Fruit fly (Drosophila melanogaster) whole organism, embryonic: ENCODE data around the gene CG15894.
A peak's percentile ranks its signal among the peaks of the same experiment; 100 is the strongest.

ENCODE experiments used
- Ada2b ChIP-seq: fragments of 200-800 bp; sonication (Bioruptor generic); IDR thresholded peaks from 2 replicates; pipeline ENCODE4 v1.3.6; 2022; ENCODE audit warnings: missing biosample characterization, missing genetic modification characterization
- Asciz ChIP-seq: fragments of 200-800 bp; sonication (Bioruptor generic); optimal IDR thresholded peaks from 2 replicates; lab custom pipeline; 2017; ENCODE audit warnings: missing biosample characterization, mild to moderate bottlenecking, missing genetic modification characterization, missing genetic modification reagents
- Blimp-1 ChIP-seq: fragments of 200-800 bp; sonication (Bioruptor generic); optimal IDR thresholded peaks from 3 replicates; lab custom pipeline; 2018; ENCODE audit warnings: missing biosample characterization, missing genetic modification characterization, mild to moderate bottlenecking, moderate library complexity, missing genetic modification reagents
- CG10209 ChIP-seq: fragments of 200-800 bp; sonication (Bioruptor generic); optimal IDR thresholded peaks from 3 replicates; lab custom pipeline; 2017; ENCODE audit warnings: missing biosample characterization, mild to moderate bottlenecking, missing genetic modification characterization, missing genetic modification reagents
- CG10274 ChIP-seq: fragments of 200-800 bp; sonication (Bioruptor generic); optimal IDR thresholded peaks from 3 replicates; lab custom pipeline; 2017; ENCODE audit warnings: missing biosample characterization, mild to moderate bottlenecking, missing genetic modification characterization
- CG11695 ChIP-seq: fragments of 200-800 bp; sonication (Bioruptor generic); IDR thresholded peaks from 3 replicates; pipeline ENCODE4 v1.3.6; 2022; ENCODE audit warnings: missing biosample characterization, missing genetic modification characterization
- CG14014 ChIP-seq: fragments of 200-800 bp; sonication (Bioruptor generic); IDR thresholded peaks from 2 replicates; pipeline ENCODE4 v1.3.6; 2022; ENCODE audit warnings: missing biosample characterization, missing genetic modification characterization
- CG15479 ChIP-seq: fragments of 200-800 bp; sonication (Bioruptor generic); optimal IDR thresholded peaks from 3 replicates; lab custom pipeline; 2019; ENCODE audit warnings: missing biosample characterization, mild to moderate bottlenecking, missing genetic modification characterization, moderate library complexity
- CG15696 ChIP-seq: fragments of 200-800 bp; sonication (Bioruptor generic); optimal IDR thresholded peaks from 2 replicates; lab custom pipeline; 2019; ENCODE audit warnings: missing biosample characterization, mild to moderate bottlenecking, missing genetic modification characterization, moderate library complexity
- CG18262 ChIP-seq: fragments of 200-800 bp; optimal IDR thresholded peaks from 3 replicates; lab custom pipeline; 2019; ENCODE audit warnings: missing biosample characterization, mild to moderate bottlenecking, missing genetic modification characterization, moderate library complexity
- CG18599 ChIP-seq: fragments of 200-800 bp; sonication (Bioruptor generic); optimal IDR thresholded peaks from 3 replicates; lab custom pipeline; 2017; ENCODE audit warnings: missing biosample characterization, missing genetic modification characterization, mild to moderate bottlenecking, moderate library complexity, missing genetic modification reagents
- CG2199 ChIP-seq: fragments of 200-800 bp; sonication (Bioruptor generic); IDR thresholded peaks from 3 replicates; pipeline ENCODE4 v1.3.6; 2022; ENCODE audit warnings: missing biosample characterization, missing genetic modification characterization
- CG2712 ChIP-seq: fragments of 200-800 bp; optimal IDR thresholded peaks from 3 replicates; lab custom pipeline; 2019; ENCODE audit warnings: missing biosample characterization, mild to moderate bottlenecking, missing genetic modification characterization, moderate library complexity
- CG3847 ChIP-seq: fragments of 200-800 bp; sonication (Bioruptor generic); IDR thresholded peaks from 2 replicates; pipeline ENCODE4 v1.3.6; 2022; ENCODE audit warnings: missing biosample characterization, missing genetic modification characterization
- CG7786 ChIP-seq: fragments of 200-800 bp; sonication (Bioruptor generic); optimal IDR thresholded peaks from 2 replicates; lab custom pipeline; 2016; ENCODE audit warnings: missing biosample characterization, missing genetic modification characterization
- CG7963 ChIP-seq: fragments of 200-800 bp; sonication (Bioruptor generic); IDR thresholded peaks from 3 replicates; pipeline ENCODE4 v1.3.6; 2022; ENCODE audit warnings: missing biosample characterization, missing genetic modification characterization; ENCODE audit not compliant: partially characterized antibody
- CG7987 ChIP-seq: fragments of 200-800 bp; sonication (Bioruptor generic); optimal IDR thresholded peaks from 2 replicates; lab custom pipeline; 2018; ENCODE audit warnings: missing biosample characterization, mild to moderate bottlenecking, missing genetic modification characterization, moderate library complexity
- CG8359 ChIP-seq: fragments of 200-800 bp; sonication (Bioruptor generic); optimal IDR thresholded peaks from 2 replicates; lab custom pipeline; 2017; ENCODE audit warnings: missing biosample characterization, mild to moderate bottlenecking, missing genetic modification characterization, borderline replicate concordance
- CG8765 ChIP-seq: fragments of 200-800 bp; sonication (Bioruptor generic); IDR thresholded peaks from 2 replicates; pipeline ENCODE4 v1.3.6; 2022; ENCODE audit warnings: missing biosample characterization, missing genetic modification characterization
- CG9932 ChIP-seq: fragments of 200-800 bp; sonication (Bioruptor generic); IDR thresholded peaks from 2 replicates; pipeline ENCODE4 v1.3.6; 2022; ENCODE audit warnings: missing biosample characterization, missing genetic modification characterization
- CHES-1-like ChIP-seq: fragments of 200-800 bp; sonication (Bioruptor generic); optimal IDR thresholded peaks from 2 replicates; lab custom pipeline; 2016; ENCODE audit warnings: missing biosample characterization, missing genetic modification characterization
- Chrac-16 ChIP-seq: fragments of 200-800 bp; sonication (Bioruptor generic); optimal IDR thresholded peaks from 3 replicates; lab custom pipeline; 2016; ENCODE audit warnings: missing biosample characterization, missing genetic modification characterization
- D ChIP-seq, 2 experiments: fragments of 200-800 bp in 1 of 2; fragments of >200 bp in 1 of 2; sonication (Bioruptor generic) in 1 of 2; optimal IDR thresholded peaks; 2 replicates in 1 of 2; 3 replicates in 1 of 2; lab custom pipeline; 2017; ENCODE audit warnings: mild to moderate bottlenecking in 1 of 2, missing biosample characterization in 1 of 2, missing genetic modification characterization in 1 of 2, missing genetic modification reagents in 1 of 2
- Dek ChIP-seq: fragments of 200-800 bp; sonication (Bioruptor generic); optimal IDR thresholded peaks from 3 replicates; lab custom pipeline; 2019; ENCODE audit warnings: missing biosample characterization, mild to moderate bottlenecking, missing genetic modification characterization, moderate library complexity
- E2f2 ChIP-seq: fragments of 200-800 bp; sonication (Bioruptor generic); IDR thresholded peaks from 2 replicates; pipeline ENCODE4 v1.3.6; 2022; ENCODE audit warnings: missing biosample characterization, missing genetic modification characterization
- ERR ChIP-seq: fragments of 200-800 bp; sonication (Bioruptor generic); optimal IDR thresholded peaks from 2 replicates; lab custom pipeline; 2016; ENCODE audit warnings: missing biosample characterization, missing genetic modification characterization
- Hr78 ChIP-seq, 2 experiments: fragments of 200-800 bp in 1 of 2; fragments of >200 bp in 1 of 2; sonication (Bioruptor generic) in 1 of 2; optimal IDR thresholded peaks; 2 replicates each; lab custom pipeline; 2017 to 2019; ENCODE audit warnings: missing biosample characterization in 2 of 2, missing genetic modification characterization in 2 of 2, mild to moderate bottlenecking in 1 of 2, moderate library complexity in 1 of 2
- MBD-R2 ChIP-seq: fragments of 200-800 bp; sonication (Bioruptor generic); IDR thresholded peaks from 2 replicates; pipeline ENCODE4 v1.3.6; 2022; ENCODE audit warnings: missing biosample characterization, missing genetic modification characterization
- Myb ChIP-seq: fragments of 200-800 bp; sonication (Bioruptor generic); optimal IDR thresholded peaks from 2 replicates; lab custom pipeline; 2016; ENCODE audit warnings: missing biosample characterization, missing genetic modification characterization
- NC2α ChIP-seq: fragments of 200-800 bp; sonication (Bioruptor generic); optimal IDR thresholded peaks from 2 replicates; lab custom pipeline; 2016; ENCODE audit warnings: missing biosample characterization, missing genetic modification characterization
- NfI ChIP-seq: fragments of 200-800 bp; sonication (Bioruptor generic); optimal IDR thresholded peaks from 3 replicates; lab custom pipeline; 2018; ENCODE audit warnings: missing biosample characterization, mild to moderate bottlenecking, missing genetic modification characterization, moderate library complexity
- Sry-β ChIP-seq: fragments of 200-800 bp; sonication (Bioruptor generic); optimal IDR thresholded peaks from 2 replicates; lab custom pipeline; 2018; ENCODE audit warnings: missing biosample characterization, mild to moderate bottlenecking, missing genetic modification characterization, moderate library complexity
- Taf1 ChIP-seq: fragments of 200-800 bp; sonication (Bioruptor generic); IDR thresholded peaks from 2 replicates; pipeline ENCODE4 v1.3.6; 2022; ENCODE audit warnings: missing biosample characterization, missing genetic modification characterization
- Vsx1 ChIP-seq: fragments of 200-800 bp; sonication (Bioruptor generic); optimal IDR thresholded peaks from 2 replicates; lab custom pipeline; 2017; ENCODE audit warnings: missing biosample characterization, mild to moderate bottlenecking, missing genetic modification characterization, missing genetic modification reagents
- bab2 ChIP-seq: fragments of 200-800 bp; sonication (Bioruptor generic); optimal IDR thresholded peaks from 2 replicates; lab custom pipeline; 2016; ENCODE audit warnings: missing biosample characterization, missing genetic modification characterization
- bbx ChIP-seq: fragments of 200-800 bp; sonication (Bioruptor generic); IDR thresholded peaks from 2 replicates; pipeline ENCODE4 v1.3.6; 2022; ENCODE audit warnings: missing biosample characterization, missing genetic modification characterization; ENCODE audit not compliant: partially characterized antibody
- bigmax ChIP-seq: fragments of 200-800 bp; sonication (Bioruptor generic); optimal IDR thresholded peaks from 2 replicates; lab custom pipeline; 2018; ENCODE audit warnings: missing biosample characterization, mild to moderate bottlenecking, missing genetic modification characterization
- caup ChIP-seq: fragments of 200-800 bp; sonication (Bioruptor generic); optimal IDR thresholded peaks from 3 replicates; lab custom pipeline; 2017; ENCODE audit warnings: missing biosample characterization, mild to moderate bottlenecking, missing genetic modification characterization, moderate library complexity; ENCODE audit not compliant: severe bottlenecking
- crc ChIP-seq: fragments of 200-800 bp; sonication (Bioruptor generic); optimal IDR thresholded peaks from 2 replicates; lab custom pipeline; 2016; ENCODE audit warnings: missing biosample characterization, missing genetic modification characterization
- da ChIP-seq: fragments of 200-800 bp; sonication (Bioruptor generic); optimal IDR thresholded peaks from 2 replicates; lab custom pipeline; 2016; ENCODE audit warnings: missing biosample characterization, missing genetic modification characterization
- dati ChIP-seq: fragments of 200-800 bp; sonication (Bioruptor generic); IDR thresholded peaks from 2 replicates; pipeline ENCODE4 v1.3.6; 2022; ENCODE audit warnings: missing biosample characterization, missing genetic modification characterization
- fd96Cb ChIP-seq: fragments of 200-800 bp; sonication (Bioruptor generic); optimal IDR thresholded peaks from 2 replicates; lab custom pipeline; 2018; ENCODE audit warnings: missing biosample characterization, mild to moderate bottlenecking, missing genetic modification characterization, moderate library complexity
- kah ChIP-seq: fragments of 200-800 bp; sonication (Bioruptor generic); optimal IDR thresholded peaks from 2 replicates; lab custom pipeline; 2018; ENCODE audit warnings: missing biosample characterization, mild to moderate bottlenecking, missing genetic modification characterization
- pfk ChIP-seq: fragments of 200-800 bp; sonication (Bioruptor generic); optimal IDR thresholded peaks from 2 replicates; lab custom pipeline; 2018; ENCODE audit warnings: missing biosample characterization, mild to moderate bottlenecking, missing genetic modification characterization, moderate library complexity
- phol ChIP-seq: fragments of 200-800 bp; sonication (Bioruptor generic); optimal IDR thresholded peaks from 3 replicates; lab custom pipeline; 2018; ENCODE audit warnings: missing biosample characterization, mild to moderate bottlenecking, missing genetic modification characterization, moderate library complexity
- pum ChIP-seq: fragments of 200-800 bp; sonication (Bioruptor generic); optimal IDR thresholded peaks from 2 replicates; lab custom pipeline; 2016; ENCODE audit warnings: missing biosample characterization, missing genetic modification characterization
- schlank ChIP-seq: fragments of 200-800 bp; sonication (Bioruptor generic); optimal IDR thresholded peaks from 2 replicates; lab custom pipeline; 2018; ENCODE audit warnings: missing biosample characterization, mild to moderate bottlenecking, missing genetic modification characterization
- sna ChIP-seq: fragments of 200-800 bp; sonication (Bioruptor generic); IDR thresholded peaks from 2 replicates; pipeline ENCODE4 v1.3.6; 2022; ENCODE audit warnings: missing biosample characterization, missing genetic modification characterization; ENCODE audit not compliant: partially characterized antibody
- sqz ChIP-seq: fragments of 200-800 bp; sonication (Bioruptor generic); optimal IDR thresholded peaks from 3 replicates; lab custom pipeline; 2018; ENCODE audit warnings: missing biosample characterization, mild to moderate bottlenecking, missing genetic modification characterization
- wor ChIP-seq: fragments of 200-800 bp; sonication (Bioruptor generic); IDR thresholded peaks from 2 replicates; pipeline ENCODE4 v1.3.6; 2022; ENCODE audit warnings: missing biosample characterization, missing genetic modification characterization

CG15894 gene

DNA sequence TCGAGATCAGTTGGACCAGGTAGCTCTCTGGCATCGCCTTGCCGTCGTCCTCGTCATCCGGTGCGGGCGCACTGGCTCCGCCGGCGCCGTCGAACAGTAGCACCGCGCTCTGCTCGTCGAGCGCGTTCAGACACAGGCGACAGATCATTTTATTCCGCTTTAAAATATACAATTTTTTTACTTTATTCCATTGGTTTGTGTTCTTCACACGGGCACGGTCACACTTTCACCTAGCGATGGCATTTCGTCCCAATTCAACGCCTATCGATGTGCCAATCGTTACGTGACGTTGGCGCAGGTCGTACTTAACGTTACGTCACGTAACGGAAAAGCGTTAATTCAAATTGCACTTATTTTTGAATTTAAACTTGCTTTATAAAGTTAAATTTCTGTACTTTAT is 8.0 kb upstream of the CG15894 start, which contains the start of gene CG12219 (continued):
- TF ChIP-seq CG10274 (GFP tag; lab: Kevin White, UChicago): no peak
- no peak for TF ChIP-seq phol (tag; lab: Kevin White, UChicago)
- no peak for TF ChIP-seq sqz
- no peak for TF ChIP-seq CG10209 (GFP tag; lab: Kevin White, UChicago)
- no peak for TF ChIP-seq CG8765 (GFP tag; lab: Robert Waterston, UW)
- TF ChIP-seq CG18599 (GFP tag; lab: Kevin White, UChicago): no peak
- TF ChIP-seq CG15696 (tag; lab: Kevin White, UChicago): no peak
- TF ChIP-seq wor: no peak
- TF ChIP-seq Asciz (GFP tag; lab: Kevin White, UChicago): no peak
- TF ChIP-seq fd96Cb: no peak
- no peak for TF ChIP-seq Blimp-1 (GFP tag; lab: Kevin White, UChicago)
- TF ChIP-seq CHES-1-like (GFP tag; lab: Kevin White, UChicago): no peak
- peak; percentile 48 for TF ChIP-seq sna (GFP tag; lab: Robert Waterston, UW)
- no peak for TF ChIP-seq CG9932 (GFP tag; lab: Robert Waterston, UW)
- TF ChIP-seq caup (GFP tag; lab: Kevin White, UChicago): no peak
- no peak for TF ChIP-seq schlank (tag; lab: Kevin White, UChicago)
- no peak for TF ChIP-seq Vsx1 (GFP tag; lab: Kevin White, UChicago)
- TF ChIP-seq NC2α (GFP tag; lab: Kevin White, UChicago): no peak
- TF ChIP-seq NfI: no peak
- TF ChIP-seq bbx (GFP tag; lab: Robert Waterston, UW): peak; percentile 50
- no peak for TF ChIP-seq CG7963 (GFP tag; lab: Robert Waterston, UW)
- TF ChIP-seq pfk: no peak
- no peak for TF ChIP-seq da (GFP tag; lab: Kevin White, UChicago)
- TF ChIP-seq bab2 (GFP tag; lab: Kevin White, UChicago): no peak
- no peak for TF ChIP-seq Taf1 (GFP tag; lab: Robert Waterston, UW)
- no peak for TF ChIP-seq CG3847 (GFP tag; lab: Robert Waterston, UW)
- no peak for TF ChIP-seq Chrac-16 (GFP tag; lab: Kevin White, UChicago)
- no peak for TF ChIP-seq CG7786 (GFP tag; lab: Kevin White, UChicago)
- no peak for TF ChIP-seq crc
- no peak for TF ChIP-seq CG2199
- TF ChIP-seq CG7987 (GFP tag; lab: Kevin White, UChicago): no peak
- no peak for TF ChIP-seq Hr78 (GFP tag; optimal IDR thresholded peaks at IDR 0.05; lab: Kevin White, UChicago)
- no peak for TF ChIP-seq kah (GFP tag; lab: Kevin White, UChicago)
- no peak for TF ChIP-seq bigmax (GFP tag; lab: Kevin White, UChicago)
- TF ChIP-seq Ada2b (GFP tag; lab: Robert Waterston, UW): no peak
- no peak for TF ChIP-seq ERR (GFP tag; lab: Kevin White, UChicago)
- TF ChIP-seq CG15479 (GFP tag; lab: Kevin White, UChicago): no peak
- no peak for TF ChIP-seq CG2712 (tag; lab: Kevin White, UChicago)
- TF ChIP-seq Sry-β (GFP tag; lab: Kevin White, UChicago): no peak
- TF ChIP-seq E2f2 (GFP tag; lab: Robert Waterston, UW): peak; percentile 63
- no peak for TF ChIP-seq CG11695 (GFP tag; lab: Robert Waterston, UW)
- TF ChIP-seq CG18262 (tag; lab: Kevin White, UChicago): no peak
- TF ChIP-seq CG14014 (GFP tag; lab: Robert Waterston, UW): no peak
- peak; percentile 91 for TF ChIP-seq Myb (GFP tag; lab: Kevin White, UChicago)
- no peak for TF ChIP-seq CG8359
- no peak for TF ChIP-seq D (optimal IDR thresholded peaks at IDR 0.05; lab: Kevin White, UChicago)
- no peak for TF ChIP-seq D (GFP tag; optimal IDR thresholded peaks at IDR 0.05; lab: Kevin White, UChicago)
- no peak for TF ChIP-seq pum
- no peak for TF ChIP-seq Dek (tag; lab: Kevin White, UChicago)
- TF ChIP-seq MBD-R2: peak; percentile 81
- no peak for TF ChIP-seq dati (GFP tag; lab: Robert Waterston, UW)
